Worm (Caenorhabditis elegans): ENCODE measurements around the gene R07B7.6.

Gene R07B7.6

DNA sequence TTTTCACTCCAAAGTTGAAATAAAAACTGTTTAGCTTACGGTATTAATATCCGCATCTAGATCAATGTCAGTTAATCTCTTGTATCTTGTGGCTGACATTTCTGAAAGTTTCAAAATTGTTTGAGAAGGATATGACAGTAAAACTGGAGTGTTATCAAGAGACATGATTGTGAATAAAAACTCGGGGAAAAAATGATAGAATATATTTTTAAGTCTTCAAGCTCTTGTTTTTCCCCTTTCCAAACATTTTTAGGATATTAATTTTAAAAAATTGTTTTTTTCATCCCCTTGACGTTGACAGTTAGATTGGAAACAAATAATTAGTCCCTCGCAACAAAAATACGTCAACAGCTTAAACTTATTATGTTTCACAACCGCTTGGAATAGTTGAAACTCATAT, at the start of gene R07B7.6:
R07B7.6 (minus strand) TSS at position 101 of the 400 bp plus-strand sequence.
- TF ChIP-seq unc-98 (GFP tag; IDR thresholded peaks at IDR 0.05) (no peak), mep-1 (tag; optimal IDR thresholded peaks at IDR 0.05) (no peak), C04F5.9 (tag; optimal IDR thresholded peaks at IDR 0.05) (no peak), xbp-1 (tag; optimal IDR thresholded peaks at IDR 0.05) (no peak), C16A3.4 (tag; optimal IDR thresholded peaks at IDR 0.05) (no peak)

DNA sequence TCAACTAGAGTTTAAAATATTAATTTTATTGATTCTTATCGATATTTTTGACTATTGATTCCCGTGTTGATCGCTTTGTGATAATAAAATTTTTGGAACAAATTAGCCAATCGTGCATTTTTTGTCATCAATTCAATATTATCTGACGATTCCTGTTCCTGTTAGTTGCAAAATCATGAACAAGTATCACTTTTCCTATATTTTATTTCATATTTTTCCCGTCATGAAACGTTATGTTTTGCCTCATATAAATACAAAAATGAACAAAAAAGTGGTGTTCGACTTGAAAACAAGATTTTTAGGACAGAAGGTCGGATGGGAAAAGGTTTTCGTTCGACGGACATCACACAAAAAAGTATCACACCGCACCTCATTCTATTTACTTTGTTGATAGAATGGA, 46.5 kb upstream of the R07B7.6 start, which contains the start of gene C13C4.6:
C13C4.6 (plus strand) TSS at position 301 of the 400 bp plus-strand sequence.
- TF ChIP-seq xbp-1 (tag; optimal IDR thresholded peaks at IDR 0.05) (no peak), nhr-47 (tag; optimal IDR thresholded peaks at IDR 0.05) (no peak), skn-1 (tag; optimal IDR thresholded peaks at IDR 0.05) (no peak), nhr-12 (tag; optimal IDR thresholded peaks at IDR 0.05) (no peak), vab-15 (tag; optimal IDR thresholded peaks at IDR 0.05) (no peak), hpl-2 (GFP tag; optimal IDR thresholded peaks at IDR 0.05) (no peak), lin-15B (tag; optimal IDR thresholded peaks at IDR 0.05) (no peak), hlh-4 (tag; optimal IDR thresholded peaks at IDR 0.05) (no peak), ces-1 (GFP tag; optimal IDR thresholded peaks at IDR 0.05) (no peak), nhr-19 (GFP tag; conservative IDR thresholded peaks at IDR 0.05) (no peak), jun-1 (tag; optimal IDR thresholded peaks at IDR 0.05) (no peak), sox-4 (tag; optimal IDR thresholded peaks at IDR 0.05) (no peak)

DNA sequence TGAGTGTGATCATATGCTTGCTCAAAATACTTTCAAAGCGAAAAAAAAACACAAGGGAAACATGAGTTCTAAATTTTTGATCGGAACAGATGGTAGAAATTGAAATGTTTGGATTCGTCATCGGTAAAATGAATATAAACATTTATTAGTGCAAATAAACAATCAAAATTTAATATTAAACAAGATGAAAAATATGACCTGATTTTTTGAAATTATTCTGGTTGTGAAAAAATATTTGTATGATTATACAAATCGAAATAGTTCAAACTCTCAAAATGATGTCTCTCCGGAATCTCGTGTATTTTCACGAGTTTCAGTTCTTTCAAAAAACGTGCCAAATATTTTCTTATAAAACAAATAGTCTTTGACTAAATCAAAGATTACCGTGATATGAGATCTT, 45.6 kb upstream of the R07B7.6 start, which contains the start of gene C13C4.7:
C13C4.7 (minus strand) TSS at position 101 of the 400 bp plus-strand sequence.
- TF ChIP-seq xbp-1 (tag; optimal IDR thresholded peaks at IDR 0.05) (no peak), snpc-4 (tag; optimal IDR thresholded peaks at IDR 0.05) (no peak), aly-2 (tag; optimal IDR thresholded peaks at IDR 0.05) (no peak), egl-13 (tag; optimal IDR thresholded peaks at IDR 0.05) (no peak), sox-4 (tag; optimal IDR thresholded peaks at IDR 0.05) (no peak), unc-86 (tag; optimal IDR thresholded peaks at IDR 0.05) (no peak), nhr-90 (tag; optimal IDR thresholded peaks at IDR 0.05; ENCODE audit: poor library complexity) (no peak), nhr-19 (GFP tag; conservative IDR thresholded peaks at IDR 0.05) (no peak), nhr-11 (tag; optimal IDR thresholded peaks at IDR 0.05) (no peak), skn-1 (tag; optimal IDR thresholded peaks at IDR 0.05) (no peak), fkh-8 (tag; optimal IDR thresholded peaks at IDR 0.05) (no peak), mef-2 (tag; optimal IDR thresholded peaks at IDR 0.05) (no peak), elt-2 (tag; optimal IDR thresholded peaks at IDR 0.05) (no peak), efl-3 (GFP tag; optimal IDR thresholded peaks at IDR 0.05) (no peak), isw-1 (GFP tag; IDR thresholded peaks at IDR 0.05) (no peak), lin-13 (GFP tag; optimal IDR thresholded peaks at IDR 0.05) (no peak), hlh-17 (GFP tag; optimal IDR thresholded peaks at IDR 0.05; ENCODE audit: borderline replicate concordance) (no peak), mab-9 (GFP tag; IDR thresholded peaks at IDR 0.05) (no peak)

DNA sequence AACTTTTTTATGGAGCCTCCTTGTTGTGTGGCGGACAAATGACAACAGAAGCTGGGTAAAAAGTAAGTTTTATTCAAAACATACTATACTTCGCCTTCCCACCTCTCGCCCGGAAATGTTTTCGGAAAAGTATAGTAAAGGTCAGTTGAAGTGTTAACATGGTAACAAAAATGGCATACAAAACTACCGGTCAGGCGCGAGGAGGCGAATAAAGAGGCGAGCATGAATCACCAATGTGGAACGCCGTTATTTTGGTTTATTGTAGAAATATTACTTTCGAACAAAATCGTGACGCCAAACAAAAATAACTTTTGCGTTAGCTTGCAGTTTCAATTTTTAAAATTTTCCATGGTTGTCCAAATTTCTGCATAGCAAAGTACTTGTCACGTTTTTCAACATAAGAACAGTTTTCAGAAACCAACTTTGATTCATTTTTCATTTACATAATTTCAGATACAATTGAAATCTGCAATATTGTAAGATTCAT, 42.8 kb upstream of the R07B7.6 start, which contains the start of gene C13C4.8:
C13C4.8 (plus strand) TSS at position 437 of the 487 bp plus-strand sequence.
- TF ChIP-seq lin-39 (tag; optimal IDR thresholded peaks at IDR 0.05) (no peak), unc-86 (tag; optimal IDR thresholded peaks at IDR 0.05) (no peak), xbp-1 (tag; optimal IDR thresholded peaks at IDR 0.05) (no peak), tlp-1 (tag; optimal IDR thresholded peaks at IDR 0.05) (no peak), ceh-8 (GFP tag; optimal IDR thresholded peaks at IDR 0.05) (no peak), mef-2 (tag; optimal IDR thresholded peaks at IDR 0.05) (no peak)

DNA sequence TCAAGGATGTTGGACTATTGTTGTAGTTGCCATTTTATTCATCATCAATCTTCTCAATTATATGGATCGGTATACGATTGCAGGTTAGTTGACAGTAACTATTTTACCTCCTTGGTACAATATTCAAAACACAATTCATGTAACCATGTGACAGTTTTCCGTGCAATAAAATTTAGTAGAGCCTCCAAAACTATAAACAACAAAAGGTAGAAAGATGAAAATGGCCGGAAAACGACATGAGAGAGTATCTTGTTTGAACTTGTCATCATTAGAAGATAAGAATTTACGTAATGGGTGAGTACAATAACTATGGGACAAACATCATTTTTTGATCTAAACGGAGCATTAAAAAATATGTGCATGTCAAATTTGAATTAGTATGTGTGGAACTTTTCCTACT, 40.4 kb upstream of the R07B7.6 start:
- TF ChIP-seq fkh-4 (tag; optimal IDR thresholded peaks at IDR 0.05; ENCODE audit: borderline replicate concordance), result no peak
- TF ChIP-seq lsy-2 (tag; optimal IDR thresholded peaks at IDR 0.05), result no peak
- no peak for TF ChIP-seq unc-130 (tag; optimal IDR thresholded peaks at IDR 0.05)
- no peak for TF ChIP-seq zip-4 (GFP tag; optimal IDR thresholded peaks at IDR 0.05)
- no peak for TF ChIP-seq ceh-63 (GFP tag; optimal IDR thresholded peaks at IDR 0.05)
- no peak for TF ChIP-seq tbx-2 (tag; optimal IDR thresholded peaks at IDR 0.05)
- TF ChIP-seq unc-30 (tag; optimal IDR thresholded peaks at IDR 0.05), result no peak
- no peak for TF ChIP-seq unc-98 (GFP tag; IDR thresholded peaks at IDR 0.05)
- TF ChIP-seq aly-2 (tag; optimal IDR thresholded peaks at IDR 0.05), result no peak
- TF ChIP-seq nhr-20 (tag; optimal IDR thresholded peaks at IDR 0.05), result peak; percentile 6
- no peak for TF ChIP-seq zag-1 (tag; optimal IDR thresholded peaks at IDR 0.05)
- no peak for TF ChIP-seq xbp-1 (tag; optimal IDR thresholded peaks at IDR 0.05)
- TF ChIP-seq hpl-2 (GFP tag; optimal IDR thresholded peaks at IDR 0.05), result no peak
- no peak for TF ChIP-seq sox-4 (tag; optimal IDR thresholded peaks at IDR 0.05)
- no peak for TF ChIP-seq mef-2 (tag; optimal IDR thresholded peaks at IDR 0.05)
- TF ChIP-seq ama-1 (optimal IDR thresholded peaks at IDR 0.05), result no peak
- TF ChIP-seq nhr-12 (tag; optimal IDR thresholded peaks at IDR 0.05), result no peak
- no peak for TF ChIP-seq ceh-90 (tag; optimal IDR thresholded peaks at IDR 0.05)
- no peak for TF ChIP-seq elt-3 (tag; optimal IDR thresholded peaks at IDR 0.05)
- peak; percentile 7 for TF ChIP-seq nhr-71 (tag; optimal IDR thresholded peaks at IDR 0.05)
